Worm (Caenorhabditis elegans): Measurements from ENCODE around the gene B0252.5.
A peak's percentile ranks its signal among the peaks of the same experiment; 100 is the strongest.

B0252.5 gene

ce11 chrII:6893589-6894245 lies 25.0 kb downstream of the B0252.5 start, which contains the start of gene adal-1:
Gene adal-1, minus strand, starts transcription at chrII:6893639.
- no peak for TF ChIP-seq aly-2 (tag; optimal IDR thresholded peaks at IDR 0.05)
- TF ChIP-seq swsn-7 (tag; optimal IDR thresholded peaks at IDR 0.05): no peak
- peak; percentile 43 for TF ChIP-seq blmp-1 (tag; optimal IDR thresholded peaks at IDR 0.05)
- peak in 1 of 2 experiments; percentile 20 for TF ChIP-seq efl-1 (optimal IDR thresholded peaks at IDR 0.05)
- peak in 1 of 2 experiments; percentile 81 for TF ChIP-seq efl-1 (GFP tag; optimal IDR thresholded peaks at IDR 0.05 in 1 of 2)
- peak in 1 of 2 experiments; percentile 37 for TF ChIP-seq lsy-2 (tag; optimal IDR thresholded peaks at IDR 0.05)
- no peak for TF ChIP-seq mep-1 (tag; optimal IDR thresholded peaks at IDR 0.05)

ce11 chrII:6891838-6892237 lies 26.8 kb downstream of the B0252.5 start:
- TF ChIP-seq tbx-2 (tag; optimal IDR thresholded peaks at IDR 0.05) (peak; percentile 84), elt-2 (tag; optimal IDR thresholded peaks at IDR 0.05) (peak; percentile 69), nhr-11 (tag; optimal IDR thresholded peaks at IDR 0.05) (no peak), xbp-1 (tag; optimal IDR thresholded peaks at IDR 0.05) (peak; percentile 32), aly-2 (tag; optimal IDR thresholded peaks at IDR 0.05) (no peak), nhr-77 (tag; optimal IDR thresholded peaks at IDR 0.05) (peak; percentile 48), nhr-76 (tag; optimal IDR thresholded peaks at IDR 0.05) (no peak), fos-1 (tag; optimal IDR thresholded peaks at IDR 0.05) (no peak), ceh-8 (GFP tag; optimal IDR thresholded peaks at IDR 0.05) (no peak), lin-15B (tag; optimal IDR thresholded peaks at IDR 0.05) (no peak), nhr-47 (tag; optimal IDR thresholded peaks at IDR 0.05) (peak; percentile 54), mep-1 (tag; optimal IDR thresholded peaks at IDR 0.05) (peak; percentile 63), egl-13 (tag; optimal IDR thresholded peaks at IDR 0.05) (no peak), C16A3.4 (tag; optimal IDR thresholded peaks at IDR 0.05) (peak; percentile 62), blmp-1 (tag; optimal IDR thresholded peaks at IDR 0.05) (peak; percentile 80), nhr-71 (tag; optimal IDR thresholded peaks at IDR 0.05) (peak; percentile 96), nhr-20 (tag; optimal IDR thresholded peaks at IDR 0.05) (peak; percentile 99), skn-1 (tag; optimal IDR thresholded peaks at IDR 0.05) (peak; percentile 64), sptf-1 (tag; optimal IDR thresholded peaks at IDR 0.05) (no peak), isw-1 (GFP tag; IDR thresholded peaks at IDR 0.05) (no peak), hlh-4 (tag; optimal IDR thresholded peaks at IDR 0.05) (no peak), unc-98 (GFP tag; IDR thresholded peaks at IDR 0.05) (no peak), fkh-4 (tag; optimal IDR thresholded peaks at IDR 0.05; ENCODE audit: borderline replicate concordance) (no peak), ama-1 (optimal IDR thresholded peaks at IDR 0.05) (no peak), mdl-1 (tag; optimal IDR thresholded peaks at IDR 0.05) (peak in 1 of 2 experiments; percentile 91), lin-14 (GFP tag; optimal IDR thresholded peaks at IDR 0.05) (peak; percentile 78), nhr-12 (tag; optimal IDR thresholded peaks at IDR 0.05) (no peak), vab-15 (tag; optimal IDR thresholded peaks at IDR 0.05) (no peak), unc-130 (tag; optimal IDR thresholded peaks at IDR 0.05) (peak; percentile 91), lin-13 (GFP tag; optimal IDR thresholded peaks at IDR 0.05) (peak; percentile 47), ceh-82 (tag; optimal IDR thresholded peaks at IDR 0.05) (peak in 2 of 3 experiments; percentile 29 to 40), ztf-4 (tag; optimal IDR thresholded peaks at IDR 0.05) (peak; percentile 78), nhr-85 (tag) (peak; percentile 69), mef-2 (tag; optimal IDR thresholded peaks at IDR 0.05) (no peak), alr-1 (tag; optimal IDR thresholded peaks at IDR 0.05; ENCODE audit: borderline replicate concordance) (no peak), efl-3 (GFP tag; optimal IDR thresholded peaks at IDR 0.05) (no peak), fkh-10 (GFP tag; optimal IDR thresholded peaks at IDR 0.05) (no peak), dpl-1 (GFP tag; optimal IDR thresholded peaks at IDR 0.05) (peak; percentile 15 to 46 (median 32)), ces-1 (GFP tag; optimal IDR thresholded peaks at IDR 0.05) (no peak), dsc-1 (tag; optimal IDR thresholded peaks at IDR 0.05) (no peak), rnt-1 (tag; optimal IDR thresholded peaks at IDR 0.05) (peak; percentile 75), lsy-2 (tag; optimal IDR thresholded peaks at IDR 0.05) (peak; percentile 51 to 71), lin-35 (GFP tag; optimal IDR thresholded peaks at IDR 0.05) (peak; percentile 50 to 82), unc-86 (tag; optimal IDR thresholded peaks at IDR 0.05) (no peak), ceh-90 (tag; optimal IDR thresholded peaks at IDR 0.05) (no peak), elt-3 (tag; optimal IDR thresholded peaks at IDR 0.05) (peak in 3 of 6 experiments; percentile 19 to 84 (median 76)), pag-3 (tag; optimal IDR thresholded peaks at IDR 0.05; ENCODE audit: borderline replicate concordance, insufficient read depth) (no peak)

All from whole organism, L1 larva.